Worm (Caenorhabditis elegans) whole organism, L4 larva: Measurements from ENCODE around the gene vps-36.

Experiments used
- F37D6.2 ChIP-seq: sonication (generic microtip); optimal IDR thresholded peaks from 2 replicates; lab custom pipeline; 2016; ENCODE audit warnings: mild to moderate bottlenecking, missing genetic modification characterization, missing compliant biosample characterization
- F44E2.7 ChIP-seq: fragments of 200-800 bp; sonication (Bioruptor generic); IDR thresholded peaks from 2 replicates; pipeline ENCODE4 v2.1.2; 2022; ENCODE audit warnings: missing genetic modification characterization, missing compliant biosample characterization
- T20F7.1 ChIP-seq: fragments of 200-800 bp; sonication (Bioruptor generic); optimal IDR thresholded peaks from 2 replicates; lab custom pipeline; 2018; ENCODE audit warnings: mild to moderate bottlenecking, missing genetic modification characterization, missing compliant biosample characterization
- Y5F2A.4 ChIP-seq: fragments of 200-800 bp; sonication (Bioruptor generic); optimal IDR thresholded peaks from 2 replicates; lab custom pipeline; 2018; ENCODE audit warnings: mild to moderate bottlenecking, missing genetic modification characterization, missing compliant biosample characterization
- Y75B8A.6 ChIP-seq: fragments of 200-800 bp; sonication (Bioruptor generic); IDR thresholded peaks from 2 replicates; pipeline ENCODE4 v1.3.6; 2022; ENCODE audit warnings: missing genetic modification reagents, missing genetic modification characterization, missing compliant biosample characterization
- aha-1 ChIP-seq: fragments of 150-350 bp; peaks from one replicate; lab custom pipeline; 2014; ENCODE audit warnings: missing biosample characterization, missing genetic modification characterization
- aly-2 ChIP-seq: sonication (generic microtip); optimal IDR thresholded peaks from 2 replicates; lab custom pipeline; 2018; ENCODE audit warnings: missing biosample characterization, missing genetic modification characterization
- ceh-20 ChIP-seq: fragments of 200-800 bp; sonication (Bioruptor generic); IDR thresholded peaks from 2 replicates; pipeline ENCODE4 v1.3.6; 2022; ENCODE audit warnings: missing genetic modification reagents, missing genetic modification characterization, missing compliant biosample characterization
- daf-16 ChIP-seq, 3 experiments: sonication (generic microtip); optimal IDR thresholded peaks; 2 replicates each; lab custom pipeline; 2016 to 2017; ENCODE audit warnings: missing genetic modification characterization in 3 of 3, missing genetic modification reagents in 3 of 3, mild to moderate bottlenecking in 2 of 3, missing compliant biosample characterization in 2 of 3, missing biosample characterization in 1 of 3, moderate library complexity in 1 of 3
- daf-19 ChIP-seq: fragments of 200-800 bp; sonication (Bioruptor generic); conservative IDR thresholded peaks from 2 replicates; pipeline ENCODE4 v1.3.6; 2022; ENCODE audit warnings: missing genetic modification characterization, missing compliant biosample characterization
- dmd-6 ChIP-seq: fragments of 200-800 bp; sonication (Bioruptor generic); IDR thresholded peaks from 2 replicates; pipeline ENCODE4 v1.3.6; 2022; ENCODE audit warnings: missing genetic modification reagents, missing genetic modification characterization, missing compliant biosample characterization
- dmd-8 ChIP-seq: fragments of 200-800 bp; sonication (Bioruptor generic); IDR thresholded peaks from 2 replicates; pipeline ENCODE4 v1.3.6; 2022; ENCODE audit warnings: missing genetic modification characterization, missing compliant biosample characterization
- dve-1 ChIP-seq: sonication (generic microtip); optimal IDR thresholded peaks from 2 replicates; lab custom pipeline; 2017; ENCODE audit warnings: antibody characterized with exemption, mild to moderate bottlenecking, missing genetic modification characterization, missing compliant biosample characterization; ENCODE audit not compliant: insufficient read depth
- egl-27 ChIP-seq: sonication (generic microtip); optimal IDR thresholded peaks from 3 replicates; lab custom pipeline; 2017; ENCODE audit warnings: missing biosample characterization, missing genetic modification reagents, missing genetic modification characterization
- gei-8 ChIP-seq: fragments of 200-800 bp; sonication (Bioruptor generic); optimal IDR thresholded peaks from 2 replicates; lab custom pipeline; 2018; ENCODE audit warnings: mild to moderate bottlenecking, missing genetic modification characterization, missing compliant biosample characterization
- hif-1 ChIP-seq, 2 experiments: sonication (generic microtip); optimal IDR thresholded peaks; 2 replicates each; lab custom pipeline; 2016 to 2017; ENCODE audit warnings: missing compliant biosample characterization in 2 of 2, missing genetic modification characterization in 2 of 2, missing genetic modification reagents in 2 of 2, missing genotype in 2 of 2, mild to moderate bottlenecking in 1 of 2
- hlh-11 ChIP-seq: fragments of 200-800 bp; sonication (Bioruptor generic); optimal IDR thresholded peaks from 2 replicates; lab custom pipeline; 2018; ENCODE audit warnings: mild to moderate bottlenecking, missing genetic modification characterization, missing compliant biosample characterization
- lim-7 ChIP-seq: fragments of 200-800 bp; sonication (Bioruptor generic); IDR thresholded peaks from 2 replicates; pipeline ENCODE4 v1.3.6; 2022; ENCODE audit warnings: missing genetic modification characterization, missing compliant biosample characterization
- lin-15B ChIP-seq: fragments of 150-350 bp; sonication (generic microtip); optimal IDR thresholded peaks from 3 replicates; lab custom pipeline; 2014; ENCODE audit warnings: missing biosample characterization, missing genetic modification characterization
- lin-29 ChIP-seq: fragments of 200-800 bp; sonication (Bioruptor generic); IDR thresholded peaks from 2 replicates; pipeline ENCODE4 v1.3.6; 2022; ENCODE audit warnings: missing genetic modification reagents, missing genetic modification characterization, missing compliant biosample characterization
- lin-38 ChIP-seq: fragments of 200-800 bp; sonication (Bioruptor generic); IDR thresholded peaks from 2 replicates; pipeline ENCODE4 v1.3.6; 2022; ENCODE audit warnings: missing genetic modification reagents, missing genetic modification characterization, missing compliant biosample characterization
- lin-39 ChIP-seq: fragments of 150-350 bp; optimal IDR thresholded peaks from 2 replicates; lab custom pipeline; 2014; ENCODE audit warnings: missing biosample characterization, missing genetic modification reagents, missing genetic modification characterization
- lsy-2 ChIP-seq, 2 experiments: fragments of 150-350 bp in 1 of 2; sonication (generic microtip) in 1 of 2; optimal IDR thresholded peaks; 2 replicates each; lab custom pipeline; 2014 to 2017; ENCODE audit warnings: missing biosample characterization in 2 of 2, missing genetic modification characterization in 2 of 2
- madf-5 ChIP-seq, 2 experiments: fragments of 200-800 bp; sonication (Bioruptor generic); IDR thresholded peaks; 2 replicates each; pipeline ENCODE4 v1.3.6; 2022; ENCODE audit warnings: missing compliant biosample characterization in 2 of 2, missing genetic modification characterization in 2 of 2
- madf-9 ChIP-seq: fragments of 200-800 bp; sonication (Bioruptor generic); conservative IDR thresholded peaks from 2 replicates; pipeline ENCODE4 v1.3.6; 2022; ENCODE audit warnings: missing genetic modification reagents, missing genetic modification characterization, missing compliant biosample characterization
- mep-1 ChIP-seq: fragments of 150-350 bp; sonication (generic microtip); optimal IDR thresholded peaks from 3 replicates; lab custom pipeline; 2014; ENCODE audit warnings: missing biosample characterization, missing genetic modification characterization
- mxl-2 ChIP-seq: fragments of 200-800 bp; sonication (Bioruptor generic); conservative IDR thresholded peaks from 2 replicates; pipeline ENCODE4 v1.3.6; 2022; ENCODE audit warnings: missing genetic modification reagents, missing genetic modification characterization, missing compliant biosample characterization
- nhr-10 ChIP-seq: fragments of 150-350 bp; optimal IDR thresholded peaks from 2 replicates; lab custom pipeline; 2014; ENCODE audit warnings: missing biosample characterization, missing genetic modification characterization
- nhr-102 ChIP-seq: sonication (generic microtip); optimal IDR thresholded peaks from 2 replicates; lab custom pipeline; 2016; ENCODE audit warnings: mild to moderate bottlenecking, missing genetic modification characterization, moderate library complexity, missing compliant biosample characterization
- nhr-11 ChIP-seq: fragments of 150-350 bp; optimal IDR thresholded peaks from 2 replicates; lab custom pipeline; 2014; ENCODE audit warnings: missing biosample characterization, missing genetic modification characterization
- nhr-28 ChIP-seq: fragments of 150-350 bp; optimal IDR thresholded peaks from 2 replicates; lab custom pipeline; 2014; ENCODE audit warnings: missing biosample characterization, missing genetic modification characterization
- nhr-41 ChIP-seq: fragments of 200-800 bp; sonication (Bioruptor generic); IDR thresholded peaks from 2 replicates; pipeline ENCODE4 v1.3.6; 2022; ENCODE audit warnings: missing genetic modification reagents, missing genetic modification characterization, missing compliant biosample characterization
- nhr-42 ChIP-seq: fragments of 200-800 bp; sonication (Bioruptor generic); IDR thresholded peaks from 2 replicates; pipeline ENCODE4 v1.3.6; 2022; ENCODE audit warnings: missing genetic modification characterization, missing compliant biosample characterization
- nhr-48 ChIP-seq: sonication (generic microtip); optimal IDR thresholded peaks from 2 replicates; lab custom pipeline; 2016; ENCODE audit warnings: mild to moderate bottlenecking, missing genetic modification characterization, missing compliant biosample characterization
- nhr-6 ChIP-seq: fragments of 150-350 bp; optimal IDR thresholded peaks from 2 replicates; lab custom pipeline; 2014; ENCODE audit warnings: missing biosample characterization, missing genetic modification characterization
- nhr-77 ChIP-seq: fragments of 150-350 bp; optimal IDR thresholded peaks from 2 replicates; lab custom pipeline; 2014; ENCODE audit warnings: missing biosample characterization, missing genetic modification characterization
- pha-4 ChIP-seq, 2 experiments: fragments of 150-350 bp in 1 of 2; fragments of 200-800 bp in 1 of 2; sonication (Bioruptor generic) in 1 of 2; IDR thresholded peaks in 1 of 2; optimal IDR thresholded peaks in 1 of 2; 2 replicates each; pipeline versions ENCODE4 v1.3.6 to Lab custom; 2014 to 2022; ENCODE audit warnings: missing genetic modification characterization in 2 of 2, missing genetic modification reagents in 2 of 2, missing biosample characterization in 1 of 2, missing compliant biosample characterization in 1 of 2
- php-3 ChIP-seq: fragments of 200-800 bp; sonication (Bioruptor generic); IDR thresholded peaks from 2 replicates; pipeline ENCODE4 v1.3.6; 2022; ENCODE audit warnings: missing genetic modification reagents, missing genetic modification characterization, missing compliant biosample characterization
- pqm-1 ChIP-seq: sonication (generic microtip); optimal IDR thresholded peaks from 2 replicates; lab custom pipeline; 2017; ENCODE audit warnings: missing biosample characterization, missing genetic modification characterization
- saeg-2 ChIP-seq: fragments of 200-800 bp; sonication (Bioruptor generic); IDR thresholded peaks from 2 replicates; pipeline ENCODE4 v1.3.6; 2022; ENCODE audit warnings: missing genetic modification reagents, missing genetic modification characterization, missing compliant biosample characterization
- spr-1 ChIP-seq: sonication (generic microtip); optimal IDR thresholded peaks from 2 replicates; lab custom pipeline; 2016; ENCODE audit warnings: mild to moderate bottlenecking, missing genetic modification characterization, missing compliant biosample characterization
- tra-1 ChIP-seq: fragments of 200-800 bp; sonication (Bioruptor generic); IDR thresholded peaks from 2 replicates; pipeline ENCODE4 v1.3.6; 2022; ENCODE audit warnings: missing genetic modification reagents, missing genetic modification characterization, missing compliant biosample characterization
- unc-130 ChIP-seq: sonication (generic microtip); optimal IDR thresholded peaks from 2 replicates; lab custom pipeline; 2016; ENCODE audit warnings: missing genetic modification reagents, missing genetic modification characterization, missing compliant biosample characterization
- unc-62 ChIP-seq, 3 experiments: fragments of 150-350 bp in 1 of 3; sonication (generic microtip); optimal IDR thresholded peaks in 2 of 3; peaks in 1 of 3; 1 replicate in 1 of 3; 2 replicates in 2 of 3; lab custom pipeline; 2014 to 2017; ENCODE audit warnings: missing biosample characterization in 3 of 3, missing genetic modification characterization in 3 of 3, missing genetic modification reagents in 3 of 3, missing genotype in 1 of 3
- zag-1 ChIP-seq: fragments of 150-350 bp; optimal IDR thresholded peaks from 2 replicates; lab custom pipeline; 2014; ENCODE audit warnings: missing biosample characterization, missing genetic modification characterization
- ztf-7 ChIP-seq: fragments of 150-350 bp; optimal IDR thresholded peaks from 2 replicates; lab custom pipeline; 2014; ENCODE audit warnings: missing biosample characterization, missing genetic modification characterization

vps-36 gene

DNA sequence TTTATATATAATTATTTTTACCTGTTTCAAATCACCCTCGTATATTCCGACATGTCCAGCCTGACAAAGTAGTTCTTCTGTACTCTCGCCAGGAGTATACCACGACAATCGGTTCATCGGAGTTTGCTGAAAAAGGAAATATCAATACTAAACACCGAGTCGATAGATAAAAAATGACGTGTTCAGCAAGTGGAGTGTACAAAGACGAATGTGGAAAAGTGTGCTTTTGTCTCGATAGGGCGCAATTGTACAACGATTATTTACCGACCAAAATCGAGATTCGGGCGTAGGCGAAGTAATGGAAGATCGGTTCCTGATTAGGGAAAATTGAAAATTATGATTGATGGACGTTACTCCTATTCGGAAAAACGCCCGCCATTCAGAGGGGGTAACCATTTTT is at the start of gene vps-36 (continued):
- TF ChIP-seq F44E2.7 (GFP tag; lab: Robert Waterston, UW) (no peak), gei-8 (GFP tag; lab: Kevin White, UChicago) (no peak), hif-1 (tag; optimal IDR thresholded peaks at IDR 0.05; lab: Kevin White, UChicago) (no peak), lin-29 (GFP tag; lab: Robert Waterston, UW) (no peak), nhr-11 (no peak), egl-27 (tag; lab: Kevin White, UChicago) (no peak), dve-1 (tag; lab: Kevin White, UChicago) (peak; percentile 29), F37D6.2 (tag; lab: Kevin White, UChicago) (no peak)

DNA sequence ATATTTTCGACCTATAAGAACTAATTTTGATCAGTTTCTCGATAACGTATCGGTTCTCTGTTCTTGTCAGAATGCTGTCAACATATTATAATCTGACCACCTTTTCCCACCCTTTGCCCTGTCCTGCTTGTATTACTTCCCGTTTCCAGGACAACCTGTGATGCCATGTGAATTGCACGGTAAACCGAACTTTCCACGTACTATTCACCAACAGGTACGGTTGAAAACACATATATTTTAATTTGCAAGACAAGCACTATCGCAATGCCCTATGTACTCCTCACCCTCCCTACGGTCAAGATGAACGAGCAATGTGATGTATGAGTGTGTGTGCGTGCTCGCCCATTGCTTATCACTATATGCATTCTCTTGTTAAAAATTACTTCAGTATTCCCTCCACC is 48.7 kb upstream of the vps-36 start:
- no peak for TF ChIP-seq mep-1 (tag; lab: Kevin White, UChicago)
- TF ChIP-seq aha-1 (tag; lab: Kevin White, UChicago): peak; percentile 58
- TF ChIP-seq nhr-102: peak; percentile 57
- TF ChIP-seq dmd-6 (GFP tag; lab: Robert Waterston, UW): peak; percentile 96
- no peak for TF ChIP-seq dmd-8
- peak; percentile 69; the same call in 1 of the 2 replicates for TF ChIP-seq nhr-41
- TF ChIP-seq mxl-2: 0 out of 2 replicates have a peak, but pooled peaks have one; percentile 38
- no peak for TF ChIP-seq madf-9 (GFP tag; lab: Robert Waterston, UW)
- TF ChIP-seq unc-62 (GFP tag; optimal IDR thresholded peaks at IDR 0.05 in 1 of 2; lab: Kevin White, UChicago): peak in 1 of 2 experiments; percentile 5
- TF ChIP-seq unc-62 (tag; optimal IDR thresholded peaks at IDR 0.05; lab: Kevin White, UChicago): no peak
- TF ChIP-seq daf-16 (GFP tag; optimal IDR thresholded peaks at IDR 0.05; lab: Kevin White, UChicago): no peak
- TF ChIP-seq daf-16 (tag; optimal IDR thresholded peaks at IDR 0.05; lab: Kevin White, UChicago): peak; percentile 86
- no peak for TF ChIP-seq Y5F2A.4
- peak; percentile 45 for TF ChIP-seq T20F7.1
- TF ChIP-seq egl-27 (tag; lab: Kevin White, UChicago): no peak
- TF ChIP-seq nhr-48 (tag; lab: Kevin White, UChicago): peak; percentile 77
- TF ChIP-seq nhr-28 (tag; lab: Kevin White, UChicago): peak; percentile 64
- TF ChIP-seq dve-1 (tag; lab: Kevin White, UChicago): peak; percentile 38
- TF ChIP-seq nhr-6 (tag; lab: Kevin White, UChicago): no peak
- TF ChIP-seq ztf-7 (tag; lab: Kevin White, UChicago): no peak
- TF ChIP-seq hif-1 (tag; optimal IDR thresholded peaks at IDR 0.05; lab: Kevin White, UChicago): no peak
- TF ChIP-seq ceh-20: peak; percentile 22; the same call in 1 of the 2 replicates
- TF ChIP-seq lsy-2 (tag; optimal IDR thresholded peaks at IDR 0.05; lab: Kevin White, UChicago): no peak
- TF ChIP-seq nhr-77 (tag; lab: Kevin White, UChicago): peak; percentile 15
- TF ChIP-seq zag-1 (tag; lab: Kevin White, UChicago): no peak
- peak; percentile 49 for TF ChIP-seq pqm-1
- peak; percentile 78 for TF ChIP-seq tra-1
- TF ChIP-seq lin-38 (GFP tag; lab: Robert Waterston, UW): no peak
- peak; percentile 86 for TF ChIP-seq hlh-11 (tag; lab: Kevin White, UChicago)
- TF ChIP-seq php-3 (GFP tag; lab: Robert Waterston, UW): peak; percentile 45; the same call in 1 of the 2 replicates
- TF ChIP-seq gei-8 (GFP tag; lab: Kevin White, UChicago): no peak
- TF ChIP-seq aly-2 (tag; lab: Kevin White, UChicago): no peak
- no peak for TF ChIP-seq F44E2.7 (GFP tag; lab: Robert Waterston, UW)

DNA sequence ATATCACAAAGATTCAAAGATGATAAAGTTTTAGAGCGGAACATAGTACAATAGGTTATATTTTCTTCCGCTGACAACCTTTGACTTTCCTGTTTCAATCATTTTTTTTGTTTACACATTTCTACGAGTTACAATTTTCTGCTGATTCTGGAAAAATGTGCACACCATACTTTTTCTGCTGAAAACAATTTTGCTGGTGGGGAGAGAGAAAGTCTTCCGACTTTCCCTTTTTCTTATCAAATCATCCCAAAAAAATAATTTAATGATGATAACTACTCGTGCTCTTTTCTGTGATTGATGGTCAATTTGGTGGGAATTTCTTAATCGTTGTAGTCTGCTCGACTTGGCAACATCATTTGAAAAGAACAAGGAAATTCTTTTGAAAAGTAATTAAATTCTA is 47.2 kb upstream of the vps-36 start:
- TF ChIP-seq tra-1 (0 out of 2 replicates have a peak, but pooled peaks have one; percentile 19), nhr-10 (tag; lab: Kevin White, UChicago) (no peak), nhr-11 (no peak), nhr-42 (GFP tag; lab: Robert Waterston, UW) (no peak), dmd-6 (GFP tag; lab: Robert Waterston, UW) (peak; percentile 88), lin-15B (no peak), lin-38 (GFP tag; lab: Robert Waterston, UW) (no peak), unc-130 (no peak), lin-39 (tag; lab: Kevin White, UChicago) (no peak), Y75B8A.6 (no peak), F44E2.7 (GFP tag; lab: Robert Waterston, UW) (no peak), lim-7 (no peak), spr-1 (tag; lab: Kevin White, UChicago) (no peak), daf-19 (GFP tag; lab: Robert Waterston, UW) (no peak), nhr-48 (tag; lab: Kevin White, UChicago) (no peak), saeg-2 (GFP tag; lab: Robert Waterston, UW) (no peak), madf-5 (GFP tag; IDR thresholded peaks at IDR 0.05; lab: Robert Waterston, UW) (no peak), dve-1 (tag; lab: Kevin White, UChicago) (peak; percentile 38), hlh-11 (tag; lab: Kevin White, UChicago) (peak; percentile 65), zag-1 (tag; lab: Kevin White, UChicago) (no peak), pha-4 (GFP tag; IDR thresholded peaks at IDR 0.05; lab: Robert Waterston, UW) (no peak), pha-4 (tag; optimal IDR thresholded peaks at IDR 0.05; lab: Kevin White, UChicago) (no peak)
